Fruit fly (Drosophila melanogaster): ENCODE measurements around the gene pasha.
A peak's percentile ranks its signal among the peaks of the same experiment; 100 is the strongest.

pasha gene

dm6 chr3R:31588374-31588773 is 29.4 kb upstream of the pasha start, which contains the start of gene CG1635 (continued):
- peak; percentile 97 for TF ChIP-seq mam (GFP tag; optimal IDR thresholded peaks at IDR 0.05)
- peak; percentile 48 for TF ChIP-seq hbn (GFP tag; IDR thresholded peaks at IDR 0.05; ENCODE audit: partially characterized antibody)
- no peak for TF ChIP-seq CG8478 (optimal IDR thresholded peaks at IDR 0.05)
- TF ChIP-seq bbx (GFP tag; IDR thresholded peaks at IDR 0.05; ENCODE audit: partially characterized antibody) = peak; percentile 49
- peak; percentile 97 for TF ChIP-seq pum (GFP tag; optimal IDR thresholded peaks at IDR 0.05)
- peak in 1 of 3 experiments; percentile 99 for TF ChIP-seq lola (GFP tag; optimal IDR thresholded peaks at IDR 0.05)
- TF ChIP-seq ranshi (GFP tag; IDR thresholded peaks at IDR 0.05) = peak; percentile 100
- TF ChIP-seq CG6272 (GFP tag; IDR thresholded peaks at IDR 0.05) = peak; percentile 98
- TF ChIP-seq Dref (GFP tag; IDR thresholded peaks at IDR 0.05) = peak; percentile 50
- TF ChIP-seq CG5953 (GFP tag; IDR thresholded peaks at IDR 0.05) = peak; percentile 99
- peak; percentile 99 for TF ChIP-seq CG18619 (GFP tag; optimal IDR thresholded peaks at IDR 0.05)
- peak; percentile 100 for TF ChIP-seq HmgZ (tag; optimal IDR thresholded peaks at IDR 0.05)
- TF ChIP-seq CG2129 (GFP tag; IDR thresholded peaks at IDR 0.05; ENCODE audit: partially characterized antibody) = no peak
- TF ChIP-seq CG6854 (GFP tag; optimal IDR thresholded peaks at IDR 0.05) = peak; percentile 99
- peak; percentile 99 for TF ChIP-seq fd64A (GFP tag; optimal IDR thresholded peaks at IDR 0.05)
- TF ChIP-seq CG43689 (GFP tag; IDR thresholded peaks at IDR 0.05) = peak; percentile 98
- TF ChIP-seq ara (GFP tag; IDR thresholded peaks at IDR 0.05) = peak; percentile 99
- peak; percentile 99 for TF ChIP-seq ase (GFP tag; IDR thresholded peaks at IDR 0.05)
- peak; percentile 99 for TF ChIP-seq sens-2 (GFP tag; IDR thresholded peaks at IDR 0.05)
- TF ChIP-seq Spps (tag; optimal IDR thresholded peaks at IDR 0.05) = peak; percentile 100
- TF ChIP-seq Sry-β (GFP tag; optimal IDR thresholded peaks at IDR 0.05) = peak; percentile 77
- TF ChIP-seq CG11696 (GFP tag; IDR thresholded peaks at IDR 0.05) = peak; percentile 97
- peak; percentile 99 for TF ChIP-seq Dek (tag; optimal IDR thresholded peaks at IDR 0.05)
- peak; percentile 99 for TF ChIP-seq stc (GFP tag; IDR thresholded peaks at IDR 0.05)
- TF ChIP-seq CG8924 (tag; optimal IDR thresholded peaks at IDR 0.05) = peak; percentile 100
- TF ChIP-seq CG30020 (tag; optimal IDR thresholded peaks at IDR 0.05) = peak; percentile 92
- TF ChIP-seq CG1233 (GFP tag; optimal IDR thresholded peaks at IDR 0.05) = peak; percentile 99
- TF ChIP-seq CG17361 (GFP tag; IDR thresholded peaks at IDR 0.05) = peak; percentile 100
- TF ChIP-seq dmrt11E (tag; optimal IDR thresholded peaks at IDR 0.05) = peak; percentile 99
- TF ChIP-seq CG10209 (GFP tag; optimal IDR thresholded peaks at IDR 0.05) = peak; percentile 99
- TF ChIP-seq GATAe (GFP tag; conservative IDR thresholded peaks at IDR 0.05) = peak; percentile 98
- peak; percentile 99 for TF ChIP-seq kni (GFP tag; optimal IDR thresholded peaks at IDR 0.05)
- TF ChIP-seq CG2678 (tag; optimal IDR thresholded peaks at IDR 0.05) = peak; percentile 100
- TF ChIP-seq da (GFP tag; optimal IDR thresholded peaks at IDR 0.05) = peak; percentile 97
- peak; percentile 83 for TF ChIP-seq Neu2 (GFP tag; optimal IDR thresholded peaks at IDR 0.05; ENCODE audit: borderline replicate concordance)
- TF ChIP-seq CG18599 (GFP tag; optimal IDR thresholded peaks at IDR 0.05) = peak; percentile 100
- TF ChIP-seq CG4707 (GFP tag; optimal IDR thresholded peaks at IDR 0.05) = peak; percentile 99
- peak; percentile 99 for TF ChIP-seq CG4730 (GFP tag; IDR thresholded peaks at IDR 0.05)
- peak; percentile 98 for TF ChIP-seq ro (GFP tag; IDR thresholded peaks at IDR 0.05)
- peak; percentile 79 for TF ChIP-seq CTCF (GFP tag; optimal IDR thresholded peaks at IDR 0.05)
- TF ChIP-seq CG42726 (GFP tag; IDR thresholded peaks at IDR 0.05; ENCODE audit: partially characterized antibody) = peak; percentile 55; the same call in 1 of the 2 replicates
- peak; percentile 100 for TF ChIP-seq lab (GFP tag; optimal IDR thresholded peaks at IDR 0.05)
- peak; percentile 97 for TF ChIP-seq CG30431 (GFP tag; optimal IDR thresholded peaks at IDR 0.05)
- TF ChIP-seq rib (GFP tag; IDR thresholded peaks at IDR 0.05) = peak; percentile 99
- TF ChIP-seq CG2712 (tag; optimal IDR thresholded peaks at IDR 0.05) = peak; percentile 100
- peak; percentile 99 for TF ChIP-seq CG2875 (GFP tag; optimal IDR thresholded peaks at IDR 0.05)
- peak; percentile 98 for TF ChIP-seq CG4617 (GFP tag; optimal IDR thresholded peaks at IDR 0.05; ENCODE audit: borderline replicate concordance)
- TF ChIP-seq CG10462 (GFP tag; optimal IDR thresholded peaks at IDR 0.05) = peak; percentile 97
- peak; percentile 99 for TF ChIP-seq kay (GFP tag; optimal IDR thresholded peaks at IDR 0.05)
- peak; percentile 100 for TF ChIP-seq CG14014 (GFP tag; IDR thresholded peaks at IDR 0.05)
- TF ChIP-seq CG7987 (GFP tag; optimal IDR thresholded peaks at IDR 0.05) = peak; percentile 98

All from whole organism, embryonic.